Fruit fly (Drosophila melanogaster) whole organism: ENCODE measurements around the gene nol.

Experiments
- Dll ChIP-seq: fragments of >200 bp; optimal IDR thresholded peaks from 2 replicates; lab custom pipeline; 2017
- EcR ChIP-seq, 2 experiments: fragments of >200 bp; optimal IDR thresholded peaks; 2 replicates each; lab custom pipeline; 2017; ENCODE audit warnings: missing biosample characterization in 2 of 2, missing genetic modification characterization in 2 of 2, missing genetic modification reagents in 2 of 2
- psq ChIP-seq: fragments of >200 bp; optimal IDR thresholded peaks from 2 replicates; lab custom pipeline; 2017

DNA sequence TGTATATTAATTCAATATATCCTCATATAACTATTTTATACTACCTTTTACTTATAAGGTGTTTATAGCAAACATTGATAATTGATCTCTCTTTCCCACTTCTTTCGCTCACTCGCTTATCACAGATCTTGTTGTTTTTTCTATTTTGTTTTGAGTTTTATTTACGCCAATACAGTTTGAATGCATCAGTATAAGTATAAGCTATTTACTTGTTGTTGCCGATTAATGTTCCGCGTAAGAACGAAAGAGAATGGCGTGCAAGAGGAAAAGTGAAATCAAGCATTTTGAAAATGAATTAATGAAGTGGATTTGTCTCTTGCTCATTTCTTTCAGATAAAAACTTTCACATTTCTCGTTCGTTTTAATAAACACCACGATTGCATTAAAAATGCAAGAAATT lies 47.0 kb upstream of the nol start:
- TF ChIP-seq psq (lab: Kevin White, UChicago) (no peak), EcR (GFP tag; optimal IDR thresholded peaks at IDR 0.05; lab: Kevin White, UChicago) (no peak), Dll (no peak)
